Worm (Caenorhabditis elegans): ENCODE results near the gene gpa-5.

DNA sequence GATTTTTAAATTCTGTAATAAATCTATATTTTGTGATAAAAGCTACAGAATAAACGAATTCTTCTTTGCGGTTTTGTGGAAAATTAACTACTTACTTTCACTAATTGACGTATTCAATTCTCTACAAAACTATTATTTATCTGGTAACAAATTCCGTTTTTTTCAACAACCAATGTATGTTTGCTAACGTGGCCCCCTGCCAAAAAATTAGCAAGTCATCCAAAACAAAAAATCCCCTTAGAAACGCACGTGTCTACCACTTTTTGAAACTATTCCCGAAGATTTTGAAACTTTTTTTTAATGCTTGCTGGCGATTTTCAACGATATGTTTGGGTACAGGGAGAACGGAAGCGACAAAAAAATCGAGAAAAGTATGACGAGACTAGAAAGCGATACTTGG lies 35.9 kb downstream of the gpa-5 start, which contains the start of gene F49H12.2:
- TF ChIP-seq zfp-3 (GFP tag; conservative IDR thresholded peaks at IDR 0.05) (no peak), R02D3.7 (tag; optimal IDR thresholded peaks at IDR 0.05) (no peak), D1046.2 (GFP tag; IDR thresholded peaks at IDR 0.05) (no peak), lir-3 (tag; optimal IDR thresholded peaks at IDR 0.05) (no peak), zag-1 (tag; optimal IDR thresholded peaks at IDR 0.05) (no peak), egl-27 (tag; optimal IDR thresholded peaks at IDR 0.05) (no peak), Y5F2A.4 (GFP tag; optimal IDR thresholded peaks at IDR 0.05) (no peak), T26A8.4 (GFP tag; IDR thresholded peaks at IDR 0.05) (no peak), mep-1 (tag; optimal IDR thresholded peaks at IDR 0.05) (no peak), sdz-12 (GFP tag; optimal IDR thresholded peaks at IDR 0.05) (no peak), nhr-77 (tag; optimal IDR thresholded peaks at IDR 0.05) (no peak), dmd-9 (GFP tag; IDR thresholded peaks at IDR 0.05) (no peak), nhr-76 (tag; optimal IDR thresholded peaks at IDR 0.05) (no peak), fos-1 (tag; optimal IDR thresholded peaks at IDR 0.05) (no peak)
